Fruit fly (Drosophila melanogaster) whole organism, embryonic: ENCODE measurements around the gene zye.
A peak's percentile ranks its signal among the peaks of the same experiment; 100 is the strongest.

Experiments
- CG10959 ChIP-seq: fragments of 200-800 bp; sonication (Bioruptor generic); IDR thresholded peaks from 2 replicates; pipeline ENCODE4 v1.3.6; 2022; ENCODE audit warnings: missing biosample characterization, missing genetic modification characterization
- CG11247 ChIP-seq: fragments of 200-800 bp; sonication (Bioruptor generic); IDR thresholded peaks from 2 replicates; pipeline ENCODE4 v1.3.6; 2022; ENCODE audit warnings: missing biosample characterization, missing genetic modification characterization
- CG14667 ChIP-seq: fragments of 200-800 bp; sonication (Bioruptor generic); IDR thresholded peaks from 2 replicates; pipeline ENCODE4 v1.3.6; 2022; ENCODE audit warnings: missing biosample characterization, missing genetic modification characterization
- CG16813 ChIP-seq: fragments of 200-800 bp; sonication (Bioruptor generic); IDR thresholded peaks from 3 replicates; pipeline ENCODE4 v1.3.6; 2022; ENCODE audit warnings: missing biosample characterization, missing genetic modification characterization; ENCODE audit not compliant: partially characterized antibody
- CG17568 ChIP-seq: fragments of 200-800 bp; sonication (Bioruptor generic); optimal IDR thresholded peaks from 2 replicates; lab custom pipeline; 2018; ENCODE audit warnings: missing biosample characterization, mild to moderate bottlenecking, missing genetic modification characterization, moderate library complexity
- CG1832 ChIP-seq: fragments of 200-800 bp; sonication (Bioruptor generic); optimal IDR thresholded peaks from 2 replicates; lab custom pipeline; 2017; ENCODE audit warnings: missing biosample characterization, mild to moderate bottlenecking, missing genetic modification characterization, inconsistent platforms
- CG30403 ChIP-seq: fragments of 200-800 bp; sonication (Bioruptor generic); optimal IDR thresholded peaks from 3 replicates; lab custom pipeline; 2016; ENCODE audit warnings: missing biosample characterization, missing genetic modification characterization
- CG3847 ChIP-seq: fragments of 200-800 bp; sonication (Bioruptor generic); IDR thresholded peaks from 2 replicates; pipeline ENCODE4 v1.3.6; 2022; ENCODE audit warnings: missing biosample characterization, missing genetic modification characterization
- CG6683 ChIP-seq: fragments of 200-800 bp; sonication (Bioruptor generic); optimal IDR thresholded peaks from 2 replicates; lab custom pipeline; 2017; ENCODE audit warnings: missing biosample characterization, mild to moderate bottlenecking, missing genetic modification characterization, missing genetic modification reagents
- CG6813 ChIP-seq: fragments of 200-800 bp; sonication (Bioruptor generic); optimal IDR thresholded peaks from 2 replicates; lab custom pipeline; 2017; ENCODE audit warnings: missing biosample characterization, missing genetic modification characterization, mild to moderate bottlenecking, moderate library complexity, missing genetic modification reagents
- CG8089 ChIP-seq: fragments of 200-800 bp; sonication (Bioruptor generic); optimal IDR thresholded peaks from 3 replicates; lab custom pipeline; 2016; ENCODE audit warnings: missing biosample characterization, missing genetic modification characterization
- CG8359 ChIP-seq: fragments of 200-800 bp; sonication (Bioruptor generic); optimal IDR thresholded peaks from 2 replicates; lab custom pipeline; 2017; ENCODE audit warnings: missing biosample characterization, mild to moderate bottlenecking, missing genetic modification characterization, borderline replicate concordance
- Deaf1 ChIP-seq: fragments of 200-800 bp; optimal IDR thresholded peaks from 3 replicates; lab custom pipeline; 2019; ENCODE audit warnings: missing biosample characterization, mild to moderate bottlenecking, missing genetic modification characterization, moderate library complexity
- HmgD ChIP-seq: fragments of 200-800 bp; sonication (Bioruptor generic); optimal IDR thresholded peaks from 3 replicates; lab custom pipeline; 2016; ENCODE audit warnings: missing biosample characterization, missing genetic modification characterization
- Hmx ChIP-seq: fragments of 200-800 bp; sonication (Bioruptor generic); optimal IDR thresholded peaks from 2 replicates; lab custom pipeline; 2016; ENCODE audit warnings: missing biosample characterization, missing genetic modification characterization
- Lpt ChIP-seq: fragments of >200 bp; optimal IDR thresholded peaks from 2 replicates; lab custom pipeline; 2018; ENCODE audit warnings: missing biosample characterization, missing genetic modification characterization
- Myb ChIP-seq: fragments of 200-800 bp; sonication (Bioruptor generic); optimal IDR thresholded peaks from 2 replicates; lab custom pipeline; 2016; ENCODE audit warnings: missing biosample characterization, missing genetic modification characterization
- Nf-YC ChIP-seq: fragments of 200-800 bp; optimal IDR thresholded peaks from 3 replicates; lab custom pipeline; 2019; ENCODE audit warnings: missing biosample characterization, mild to moderate bottlenecking, missing genetic modification characterization, moderate library complexity
- PHDP ChIP-seq: fragments of 200-800 bp; sonication (Bioruptor generic); optimal IDR thresholded peaks from 3 replicates; lab custom pipeline; 2018; ENCODE audit warnings: missing biosample characterization, mild to moderate bottlenecking, missing genetic modification characterization, moderate library complexity
- Ptx1 ChIP-seq: fragments of 200-800 bp; sonication (Bioruptor generic); IDR thresholded peaks from 2 replicates; pipeline ENCODE4 v1.3.6; 2022; ENCODE audit warnings: missing biosample characterization, missing genetic modification characterization
- Xbp1 ChIP-seq: fragments of 200-800 bp; sonication (Bioruptor generic); optimal IDR thresholded peaks from 3 replicates; lab custom pipeline; 2016; ENCODE audit warnings: missing biosample characterization, mild to moderate bottlenecking, missing genetic modification characterization
- YL-1 ChIP-seq: fragments of 200-800 bp; sonication (Bioruptor generic); optimal IDR thresholded peaks from 3 replicates; lab custom pipeline; 2017; ENCODE audit warnings: missing biosample characterization, mild to moderate bottlenecking, missing genetic modification characterization
- crp ChIP-seq, 2 experiments: fragments of 200-800 bp; sonication (Bioruptor generic); optimal IDR thresholded peaks; 2 replicates in 1 of 2; 3 replicates in 1 of 2; lab custom pipeline; 2017; ENCODE audit warnings: missing biosample characterization in 2 of 2, missing genetic modification characterization in 2 of 2, mild to moderate bottlenecking in 1 of 2, moderate library complexity in 1 of 2
- cwo ChIP-seq: fragments of 200-800 bp; sonication (Bioruptor generic); optimal IDR thresholded peaks from 3 replicates; lab custom pipeline; 2017; ENCODE audit warnings: missing biosample characterization, missing genetic modification characterization, mild to moderate bottlenecking, moderate library complexity, missing genetic modification reagents
- da ChIP-seq: fragments of 200-800 bp; sonication (Bioruptor generic); optimal IDR thresholded peaks from 2 replicates; lab custom pipeline; 2016; ENCODE audit warnings: missing biosample characterization, missing genetic modification characterization
- eve ChIP-seq, 2 experiments: fragments of >200 bp; optimal IDR thresholded peaks; 2 replicates each; lab custom pipeline; 2017; ENCODE audit warnings: missing biosample characterization in 2 of 2, missing genetic modification characterization in 2 of 2
- eyg ChIP-seq: fragments of 200-800 bp; sonication (Bioruptor generic); optimal IDR thresholded peaks from 3 replicates; lab custom pipeline; 2016; ENCODE audit warnings: missing biosample characterization, missing genetic modification characterization
- gro ChIP-seq: fragments of 200-800 bp; sonication (Bioruptor generic); optimal IDR thresholded peaks from 2 replicates; lab custom pipeline; 2016; ENCODE audit warnings: missing biosample characterization, missing genetic modification characterization
- gsb ChIP-seq: fragments of 200-800 bp; sonication (Bioruptor generic); IDR thresholded peaks from 2 replicates; pipeline ENCODE4 v1.3.6; 2022; ENCODE audit warnings: missing biosample characterization, missing genetic modification characterization
- her ChIP-seq: fragments of 200-800 bp; sonication (Bioruptor generic); optimal IDR thresholded peaks from 2 replicates; lab custom pipeline; 2016; ENCODE audit warnings: missing biosample characterization, missing genetic modification characterization
- nerfin-2 ChIP-seq: fragments of 200-800 bp; sonication (Bioruptor generic); IDR thresholded peaks from 2 replicates; pipeline ENCODE4 v1.3.6; 2022; ENCODE audit warnings: missing biosample characterization, missing genetic modification characterization; ENCODE audit not compliant: partially characterized antibody
- p53 ChIP-seq: fragments of 200-800 bp; sonication (Bioruptor generic); optimal IDR thresholded peaks from 2 replicates; lab custom pipeline; 2016; ENCODE audit warnings: missing biosample characterization, missing genetic modification characterization
- phol ChIP-seq: fragments of 200-800 bp; sonication (Bioruptor generic); optimal IDR thresholded peaks from 3 replicates; lab custom pipeline; 2018; ENCODE audit warnings: missing biosample characterization, mild to moderate bottlenecking, missing genetic modification characterization, moderate library complexity
- prd ChIP-seq, 3 experiments: fragments of >200 bp in 2 of 3; fragments of 200-800 bp in 1 of 3; sonication (Bioruptor generic) in 1 of 3; optimal IDR thresholded peaks in 2 of 3; IDR thresholded peaks in 1 of 3; 2 replicates in 2 of 3; 3 replicates in 1 of 3; pipeline versions ENCODE4 v1.3.6 to Lab custom; 2017 to 2022; ENCODE audit warnings: missing biosample characterization in 1 of 3, missing genetic modification characterization in 1 of 3
- sqz ChIP-seq: fragments of 200-800 bp; sonication (Bioruptor generic); optimal IDR thresholded peaks from 3 replicates; lab custom pipeline; 2018; ENCODE audit warnings: missing biosample characterization, mild to moderate bottlenecking, missing genetic modification characterization
- tap ChIP-seq: fragments of 200-800 bp; optimal IDR thresholded peaks from 3 replicates; lab custom pipeline; 2019; ENCODE audit warnings: missing biosample characterization, mild to moderate bottlenecking, missing genetic modification characterization, moderate library complexity
- twi ChIP-seq: fragments of 200-800 bp; optimal IDR thresholded peaks from 2 replicates; lab custom pipeline; 2019; ENCODE audit warnings: missing biosample characterization, mild to moderate bottlenecking, missing genetic modification characterization, moderate library complexity
- vnd ChIP-seq: fragments of 200-800 bp; sonication (Bioruptor generic); IDR thresholded peaks from 3 replicates; pipeline ENCODE4 v1.3.6; 2022; ENCODE audit warnings: missing biosample characterization, missing genetic modification characterization; ENCODE audit not compliant: partially characterized antibody
- wek ChIP-seq: fragments of 200-800 bp; sonication (Bioruptor generic); optimal IDR thresholded peaks from 3 replicates; lab custom pipeline; 2018; ENCODE audit warnings: missing biosample characterization, mild to moderate bottlenecking, missing genetic modification characterization, moderate library complexity
- zfh1 ChIP-seq: fragments of 200-800 bp; sonication (Bioruptor generic); IDR thresholded peaks from 3 replicates; pipeline ENCODE4 v1.3.6; 2022; ENCODE audit warnings: missing biosample characterization, missing genetic modification characterization

The zye gene

DNA sequence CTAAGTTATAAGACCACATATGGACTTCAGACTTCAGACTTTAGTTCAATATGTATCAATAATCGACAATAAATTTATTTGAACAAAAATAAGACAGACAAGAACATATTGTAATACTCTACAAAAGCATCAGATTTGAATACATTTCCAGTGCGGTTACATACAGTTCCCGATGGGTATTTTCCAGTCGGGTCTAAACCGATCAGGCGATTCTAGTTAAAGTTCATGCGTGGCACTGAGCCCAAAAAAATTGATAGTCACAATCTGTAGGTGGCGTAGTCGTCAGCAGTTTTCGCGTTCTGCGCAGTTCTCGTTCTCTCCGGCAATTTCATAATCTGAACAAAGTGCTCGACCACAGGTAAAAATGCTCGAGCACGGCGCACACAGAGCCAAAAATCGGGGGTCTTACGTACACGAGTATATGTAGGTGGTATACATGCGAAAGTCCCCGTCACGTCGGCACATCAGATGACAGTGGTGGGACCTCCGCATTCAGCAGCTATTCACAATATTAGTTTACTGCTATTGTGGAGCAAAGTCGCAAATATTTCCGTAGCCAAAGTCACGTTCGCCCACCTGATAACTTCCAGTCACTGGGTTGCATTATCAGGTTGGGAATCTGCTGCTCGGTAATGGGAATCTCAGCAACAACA, 18.0 kb upstream of the zye start (continued):
- TF ChIP-seq gsb (GFP tag; lab: Robert Waterston, UW), result 0 out of 2 replicates have a peak, but pooled peaks have one; percentile 21
- TF ChIP-seq p53 (GFP tag; lab: Kevin White, UChicago), result no peak
- no peak for TF ChIP-seq CG17568
- no peak for TF ChIP-seq CG10959 (GFP tag; lab: Robert Waterston, UW)
- peak; percentile 33 for TF ChIP-seq Nf-YC (tag; lab: Kevin White, UChicago)
- no peak for TF ChIP-seq prd (optimal IDR thresholded peaks at IDR 0.05; lab: Kevin White, UChicago)
- TF ChIP-seq prd (GFP tag; IDR thresholded peaks at IDR 0.05; lab: Robert Waterston, UW), result peak; percentile 51
- no peak for TF ChIP-seq tap (tag; lab: Kevin White, UChicago)
- TF ChIP-seq Deaf1, result peak; percentile 37
- TF ChIP-seq CG1832, result no peak
- peak; percentile 40 for TF ChIP-seq Xbp1

DNA sequence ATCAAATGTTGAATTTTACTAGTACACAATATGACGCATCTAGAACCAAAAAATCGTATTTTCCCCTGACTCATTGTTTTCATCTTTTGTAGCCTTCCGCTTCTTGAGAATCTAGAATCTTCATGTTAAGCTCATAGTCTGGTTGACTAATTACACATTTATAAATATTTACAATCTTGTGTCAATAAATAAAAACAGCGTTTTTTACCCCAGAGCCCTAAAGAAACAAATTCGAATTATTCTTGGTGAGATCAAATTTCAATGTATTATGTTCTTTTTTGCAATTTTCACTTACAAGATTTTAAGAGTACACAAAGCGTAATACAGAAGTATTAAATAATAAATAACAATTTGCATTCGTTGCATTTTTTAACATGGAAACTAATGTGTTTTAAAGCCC, 17.4 kb upstream of the zye start:
- TF ChIP-seq da (no peak), gro (GFP tag; lab: Kevin White, UChicago) (no peak), crp (GFP tag; optimal IDR thresholded peaks at IDR 0.05; lab: Kevin White, UChicago) (no peak), eyg (GFP tag; lab: Kevin White, UChicago) (no peak), PHDP (tag; lab: Kevin White, UChicago) (no peak), nerfin-2 (GFP tag; lab: Robert Waterston, UW) (no peak), cwo (GFP tag; lab: Kevin White, UChicago) (no peak), Hmx (GFP tag; lab: Kevin White, UChicago) (peak; percentile 44), CG17568 (peak; percentile 19), vnd (GFP tag; lab: Robert Waterston, UW) (no peak), HmgD (GFP tag; lab: Kevin White, UChicago) (no peak), Ptx1 (no peak), phol (tag; lab: Kevin White, UChicago) (no peak), CG14667 (no peak), eve (GFP tag; optimal IDR thresholded peaks at IDR 0.05; lab: Kevin White, UChicago) (peak in 1 of 2 experiments; percentile 58), zfh1 (GFP tag; lab: Robert Waterston, UW) (no peak), sqz (GFP tag; lab: Kevin White, UChicago) (no peak), wek (no peak), CG3847 (GFP tag; lab: Robert Waterston, UW) (no peak), Lpt (no peak), twi (tag; lab: Kevin White, UChicago) (no peak), CG8359 (no peak), CG6813 (GFP tag; lab: Kevin White, UChicago) (peak; percentile 31), CG30403 (GFP tag; lab: Kevin White, UChicago) (no peak), CG11247 (GFP tag; lab: Robert Waterston, UW) (no peak), CG6683 (GFP tag; lab: Kevin White, UChicago) (no peak), YL-1 (GFP tag; lab: Kevin White, UChicago) (no peak), CG8089 (no peak), Myb (GFP tag; lab: Kevin White, UChicago) (no peak), her (GFP tag; lab: Kevin White, UChicago) (no peak), CG16813 (GFP tag; lab: Robert Waterston, UW) (no peak)
